Worm (Caenorhabditis elegans): Measurements from ENCODE around the gene F09G8.5.

Gene F09G8.5

ce11 chrIII:8281310-8281709 is 26.5 kb downstream of the F09G8.5 start:
- no peak for TF ChIP-seq nhr-20 (tag; optimal IDR thresholded peaks at IDR 0.05)
- no peak for TF ChIP-seq irx-1 (tag; optimal IDR thresholded peaks at IDR 0.05)
- TF ChIP-seq nhr-90 (tag; optimal IDR thresholded peaks at IDR 0.05; ENCODE audit: poor library complexity): no peak
- TF ChIP-seq rnt-1 (tag; optimal IDR thresholded peaks at IDR 0.05): no peak
- no peak for TF ChIP-seq nhr-12 (tag; optimal IDR thresholded peaks at IDR 0.05)
- no peak for TF ChIP-seq egl-13 (tag; optimal IDR thresholded peaks at IDR 0.05)
- no peak for TF ChIP-seq nhr-71 (tag; optimal IDR thresholded peaks at IDR 0.05)
- TF ChIP-seq ces-1 (GFP tag; optimal IDR thresholded peaks at IDR 0.05): no peak
- no peak for TF ChIP-seq lin-35 (GFP tag; optimal IDR thresholded peaks at IDR 0.05)
- TF ChIP-seq isw-1 (GFP tag; IDR thresholded peaks at IDR 0.05): no peak
- TF ChIP-seq unc-130 (tag; optimal IDR thresholded peaks at IDR 0.05): no peak
- no peak for TF ChIP-seq elt-3 (tag; optimal IDR thresholded peaks at IDR 0.05)

DNA sequence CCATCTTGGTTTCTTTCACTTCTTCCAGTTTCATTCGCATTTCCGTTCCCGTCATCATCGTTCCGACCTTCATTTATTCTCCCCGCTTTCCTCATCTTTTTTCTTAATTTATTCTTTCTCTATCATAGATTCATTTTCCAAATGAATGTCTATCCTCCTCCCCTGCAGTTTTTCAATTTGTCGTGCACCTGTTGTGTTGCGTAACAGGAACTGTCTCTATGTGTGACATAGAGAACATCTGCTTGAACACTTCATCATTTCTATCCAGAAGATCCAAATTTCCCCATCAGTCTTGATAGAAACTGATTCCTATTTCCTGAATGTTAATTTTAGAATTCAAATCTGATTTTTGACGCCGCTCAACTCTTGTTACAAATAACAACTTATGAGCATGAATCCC is 28.8 kb downstream of the F09G8.5 start:
- no peak for TF ChIP-seq snu-23 (GFP tag; optimal IDR thresholded peaks at IDR 0.05)
- peak; percentile 3 for TF ChIP-seq unc-86 (tag; optimal IDR thresholded peaks at IDR 0.05)
- peak in 1 of 2 experiments; percentile 69 for TF ChIP-seq ztf-11 (tag; optimal IDR thresholded peaks at IDR 0.05)
- no peak for TF ChIP-seq lin-15B (tag; optimal IDR thresholded peaks at IDR 0.05)
- TF ChIP-seq nhr-85 (tag): peak; percentile 54
- TF ChIP-seq tbx-2 (tag; optimal IDR thresholded peaks at IDR 0.05): peak; percentile 47

DNA sequence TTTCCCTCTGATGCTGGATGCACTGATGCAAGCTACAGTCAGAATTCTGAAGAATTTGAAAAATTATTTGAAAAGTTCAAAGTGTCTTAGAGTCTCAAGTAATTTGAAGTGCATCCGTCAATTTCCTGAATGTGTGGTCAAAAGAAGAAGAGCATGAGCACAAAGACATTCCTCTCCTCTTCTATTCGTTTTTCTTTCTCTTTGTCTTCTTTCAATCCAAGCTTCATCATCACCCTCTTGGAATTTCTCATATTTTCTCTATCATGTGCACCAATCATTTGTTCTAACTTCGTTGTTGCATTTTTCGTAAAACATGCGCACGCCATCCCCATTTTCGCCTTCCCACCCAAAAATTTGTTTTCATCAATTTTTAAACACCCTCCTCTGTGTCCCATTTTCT is 31.2 kb downstream of the F09G8.5 start:
- TF ChIP-seq lin-15B (tag; optimal IDR thresholded peaks at IDR 0.05): no peak
- no peak for TF ChIP-seq vab-15 (tag; optimal IDR thresholded peaks at IDR 0.05)
- no peak for TF ChIP-seq C04F5.9 (tag; optimal IDR thresholded peaks at IDR 0.05)
- no peak for TF ChIP-seq nhr-47 (tag; optimal IDR thresholded peaks at IDR 0.05)
- TF ChIP-seq lin-39 (tag; optimal IDR thresholded peaks at IDR 0.05): no peak
- TF ChIP-seq tbx-2 (tag; optimal IDR thresholded peaks at IDR 0.05): no peak
- TF ChIP-seq lin-14 (GFP tag; optimal IDR thresholded peaks at IDR 0.05): peak; percentile 19
- peak; percentile 62 for TF ChIP-seq fkh-10 (GFP tag; optimal IDR thresholded peaks at IDR 0.05)
- TF ChIP-seq snpc-4 (tag; optimal IDR thresholded peaks at IDR 0.05): no peak
- no peak for TF ChIP-seq unc-98 (GFP tag; IDR thresholded peaks at IDR 0.05)
- TF ChIP-seq rnt-1 (tag; optimal IDR thresholded peaks at IDR 0.05): no peak
- no peak for TF ChIP-seq ceh-82 (tag; optimal IDR thresholded peaks at IDR 0.05)

DNA sequence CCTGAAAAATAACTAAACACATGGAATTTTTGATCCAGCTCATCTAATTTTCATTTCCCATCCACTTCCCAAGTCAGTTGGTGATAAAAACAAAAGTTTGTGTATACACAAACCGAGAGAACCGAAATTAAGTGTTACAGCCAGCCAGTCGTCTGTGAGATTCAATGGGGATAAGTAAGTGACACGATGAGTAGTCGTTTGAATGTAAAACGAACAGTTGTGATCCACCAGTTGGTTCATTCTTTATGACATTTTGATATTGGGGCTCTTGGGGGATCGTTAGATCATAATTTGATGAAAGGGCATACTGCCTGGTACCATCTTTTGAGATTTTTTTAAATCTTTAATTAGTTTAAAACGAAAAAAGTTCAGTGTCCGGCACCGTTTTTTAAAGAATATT is 32.0 kb downstream of the F09G8.5 start:
- no peak for TF ChIP-seq rnt-1 (tag; optimal IDR thresholded peaks at IDR 0.05)
- no peak for TF ChIP-seq lin-39 (tag; optimal IDR thresholded peaks at IDR 0.05)
- TF ChIP-seq fkh-8 (tag; optimal IDR thresholded peaks at IDR 0.05): no peak
- no peak for TF ChIP-seq hpl-2 (GFP tag; optimal IDR thresholded peaks at IDR 0.05)
- TF ChIP-seq mep-1 (tag; optimal IDR thresholded peaks at IDR 0.05): no peak
- no peak for TF ChIP-seq nhr-85 (tag)
- TF ChIP-seq lin-35 (GFP tag; optimal IDR thresholded peaks at IDR 0.05): no peak
- no peak for TF ChIP-seq efl-1 (optimal IDR thresholded peaks at IDR 0.05)
- TF ChIP-seq efl-1 (GFP tag; optimal IDR thresholded peaks at IDR 0.05 in 1 of 2): no peak
- no peak for TF ChIP-seq blmp-1 (tag; optimal IDR thresholded peaks at IDR 0.05)
- TF ChIP-seq nhr-12 (tag; optimal IDR thresholded peaks at IDR 0.05): no peak
- no peak for TF ChIP-seq sox-4 (tag; optimal IDR thresholded peaks at IDR 0.05)
- no peak for TF ChIP-seq xbp-1 (tag; optimal IDR thresholded peaks at IDR 0.05)
- no peak for TF ChIP-seq elt-2 (tag; optimal IDR thresholded peaks at IDR 0.05)
- TF ChIP-seq lsy-2 (tag; optimal IDR thresholded peaks at IDR 0.05): no peak
- TF ChIP-seq lir-3 (tag; optimal IDR thresholded peaks at IDR 0.05; ENCODE audit: poor library complexity): no peak

All from whole organism, L1 larva.